Worm (Caenorhabditis elegans): ENCODE data around the gene vha-20.

The vha-20 gene

DNA sequence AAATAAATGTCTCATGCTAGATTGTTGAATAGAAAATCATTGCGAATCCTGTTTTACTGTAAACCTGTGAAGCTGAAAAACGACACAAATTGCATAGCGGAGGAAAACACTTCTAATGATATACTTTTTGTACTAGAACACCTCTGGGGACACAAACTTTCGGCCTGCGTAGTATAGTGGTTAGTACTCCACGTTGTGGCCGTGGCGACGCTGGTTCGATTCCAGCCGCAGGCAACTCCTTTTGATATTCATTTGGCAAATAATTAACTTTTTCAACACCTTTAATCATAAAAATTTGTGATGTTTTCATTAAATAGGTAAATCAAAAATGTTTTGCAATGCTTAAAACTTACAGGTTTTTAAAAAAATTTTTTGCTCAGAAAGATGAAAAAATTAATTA, 29.4 kb downstream of the vha-20 start:
- TF ChIP-seq hmg-20 (GFP tag; IDR thresholded peaks at IDR 0.05) (0 out of 2 replicates have a peak, but pooled peaks have one; percentile 12), bed-1 (GFP tag; IDR thresholded peaks at IDR 0.05) (no peak), die-1 (tag; optimal IDR thresholded peaks at IDR 0.05) (peak; percentile 24), Y95B8A.8 (GFP tag; IDR thresholded peaks at IDR 0.05) (no peak), nfyb-1 (GFP tag; IDR thresholded peaks at IDR 0.05) (peak; percentile 75; the same call in 1 of the 2 replicates), ztf-25 (GFP tag; IDR thresholded peaks at IDR 0.05) (0 out of 2 replicates have a peak, but pooled peaks have one; percentile 37), Y56A3A.18 (GFP tag; IDR thresholded peaks at IDR 0.05) (0 out of 2 replicates have a peak, but pooled peaks have one; percentile 64), nfya-1 (tag; optimal IDR thresholded peaks at IDR 0.05; ENCODE audit: borderline replicate concordance, insufficient read depth) (no peak), rcor-1 (GFP tag; IDR thresholded peaks at IDR 0.05) (peak; percentile 22; the same call in 1 of the 2 replicates), madf-6 (GFP tag; IDR thresholded peaks at IDR 0.05) (0 out of 2 replicates have a peak, but pooled peaks have one; percentile 39), rpc-1 (optimal IDR thresholded peaks at IDR 0.05) (peak; percentile 81), rpc-1 (tag; optimal IDR thresholded peaks at IDR 0.05) (peak; percentile 76), snpc-3.4 (tag; optimal IDR thresholded peaks at IDR 0.05) (peak; percentile 7), mel-28 (tag; optimal IDR thresholded peaks at IDR 0.05; ENCODE audit: borderline replicate concordance) (no peak), tbp1 (GFP tag; optimal IDR thresholded peaks at IDR 0.05) (peak; percentile 92), T07F8.4 (tag; optimal IDR thresholded peaks at IDR 0.05) (no peak), zfh-2 (GFP tag; conservative IDR thresholded peaks at IDR 0.05) (no peak), nhr-80 (tag; optimal IDR thresholded peaks at IDR 0.05) (no peak), him-1 (tag; optimal IDR thresholded peaks at IDR 0.05) (peak; percentile 60), lin-26 (GFP tag; IDR thresholded peaks at IDR 0.05) (peak; percentile 81), ztf-28 (GFP tag; IDR thresholded peaks at IDR 0.05) (0 out of 2 replicates have a peak, but pooled peaks have one; percentile 44), F23B12.7 (tag; optimal IDR thresholded peaks at IDR 0.05; ENCODE audit: insufficient read depth) (peak; percentile 56), hmg-1.2 (GFP tag; IDR thresholded peaks at IDR 0.05) (peak; percentile 66), ceh-58 (GFP tag; IDR thresholded peaks at IDR 0.05) (no peak), Y53F4B.3 (GFP tag; IDR thresholded peaks at IDR 0.05) (peak; percentile 44; the same call in 1 of the 2 replicates), aptf-3 (GFP tag; IDR thresholded peaks at IDR 0.05) (0 out of 2 replicates have a peak, but pooled peaks have one; percentile 30), chd-7 (tag; optimal IDR thresholded peaks at IDR 0.05) (no peak), D2030.7 (GFP tag; IDR thresholded peaks at IDR 0.05) (peak; percentile 90), F37B4.10 (GFP tag; IDR thresholded peaks at IDR 0.05) (no peak), snpc-4 (GFP tag; optimal IDR thresholded peaks at IDR 0.05) (no peak), snpc-4 (tag; optimal IDR thresholded peaks at IDR 0.05) (peak in 2 of 4 experiments; percentile 12 to 57), efl-1 (GFP tag; optimal IDR thresholded peaks at IDR 0.05) (no peak), attf-6 (GFP tag; IDR thresholded peaks at IDR 0.05) (0 out of 2 replicates have a peak, but pooled peaks have one; percentile 50), pha-4 (tag; optimal IDR thresholded peaks at IDR 0.05) (no peak), pbrm-1 (GFP tag; IDR thresholded peaks at IDR 0.05) (peak; percentile 83), dox-1 (GFP tag; IDR thresholded peaks at IDR 0.05) (peak; percentile 62), B0261.1 (tag; optimal IDR thresholded peaks at IDR 0.05) (peak; percentile 69), rec-8 (tag; optimal IDR thresholded peaks at IDR 0.05) (peak in 1 of 2 experiments; percentile 0), zim-3 (tag; optimal IDR thresholded peaks at IDR 0.05) (no peak)

ce11 chrX:14134244-14134643, 30.1 kb downstream of the vha-20 start, which contains the start of gene F28H6.8:
Gene F28H6.8, minus strand, starts transcription at chrX:14134344.
- TF ChIP-seq zim-3 (tag; optimal IDR thresholded peaks at IDR 0.05) (no peak), Y56A3A.18 (GFP tag; IDR thresholded peaks at IDR 0.05) (no peak), ccch-3 (GFP tag; optimal IDR thresholded peaks at IDR 0.05) (no peak)

All from whole organism, young adult.